Worm (Caenorhabditis elegans): ENCODE results near the gene ZK675.4.

DNA sequence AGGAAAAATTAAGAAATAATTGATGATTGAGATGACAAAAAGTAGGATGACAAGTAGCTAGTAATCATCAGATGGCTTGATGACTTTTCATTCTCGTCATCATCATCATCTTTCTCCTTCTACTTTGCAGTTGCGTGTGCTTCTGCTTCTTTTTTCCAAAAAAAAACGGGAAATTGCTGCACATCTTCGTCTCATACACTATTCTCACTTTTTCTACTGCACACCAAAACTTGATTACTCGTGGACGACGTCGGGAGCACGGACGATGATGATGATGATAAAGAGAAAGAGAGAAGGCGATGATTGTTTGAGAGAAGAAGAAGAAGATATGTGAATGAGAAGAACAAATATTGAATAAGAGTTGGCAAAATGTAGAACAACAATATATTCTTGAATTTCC lies 10.0 kb downstream of the ZK675.4 start:
- TF ChIP-seq snpc-4 (GFP tag; optimal IDR thresholded peaks at IDR 0.05) = no peak
- no peak for TF ChIP-seq snpc-4 (tag; optimal IDR thresholded peaks at IDR 0.05)
- TF ChIP-seq ama-1 (optimal IDR thresholded peaks at IDR 0.05) = no peak
- no peak for TF ChIP-seq ama-1 (GFP tag; optimal IDR thresholded peaks at IDR 0.05)
- no peak for TF ChIP-seq let-607 (tag; optimal IDR thresholded peaks at IDR 0.05)
- TF ChIP-seq mes-4 (tag; optimal IDR thresholded peaks at IDR 0.05) = no peak
- TF ChIP-seq ceh-58 (GFP tag; IDR thresholded peaks at IDR 0.05) = no peak
- TF ChIP-seq unc-130 (GFP tag; optimal IDR thresholded peaks at IDR 0.05) = no peak
- TF ChIP-seq ztf-3 (GFP tag; optimal IDR thresholded peaks at IDR 0.05) = no peak
- no peak for TF ChIP-seq unc-62 (GFP tag; optimal IDR thresholded peaks at IDR 0.05)
- TF ChIP-seq rec-8 (tag; optimal IDR thresholded peaks at IDR 0.05) = no peak
- no peak for TF ChIP-seq pha-4 (tag; optimal IDR thresholded peaks at IDR 0.05)
- TF ChIP-seq B0019.2 (GFP tag; conservative IDR thresholded peaks at IDR 0.05) = no peak
- TF ChIP-seq fkh-3 (tag; optimal IDR thresholded peaks at IDR 0.05) = no peak
- no peak for TF ChIP-seq ztf-22 (GFP tag; optimal IDR thresholded peaks at IDR 0.05)
